Worm (Caenorhabditis elegans) whole organism, L3 larva: Measurements from ENCODE around the gene ZC317.7.

Experiments used
- ama-1 ChIP-seq: fragments of 150-350 bp; optimal IDR thresholded peaks from 2 replicates; lab custom pipeline; 2018
- ceh-82 ChIP-seq: fragments of 150-350 bp; optimal IDR thresholded peaks from 2 replicates; lab custom pipeline; 2014; ENCODE audit warnings: missing biosample characterization, missing genetic modification characterization
- nhr-12 ChIP-seq: fragments of 150-350 bp; optimal IDR thresholded peaks from 2 replicates; lab custom pipeline; 2014; ENCODE audit warnings: missing biosample characterization, missing genetic modification characterization
- pha-4 ChIP-seq: fragments of 150-350 bp; optimal IDR thresholded peaks from 2 replicates; lab custom pipeline; 2014; ENCODE audit warnings: missing biosample characterization, missing genetic modification reagents, missing genetic modification characterization
- skn-1 ChIP-seq: fragments of 150-350 bp; optimal IDR thresholded peaks from 2 replicates; lab custom pipeline; 2014; ENCODE audit warnings: missing biosample characterization, missing genetic modification characterization
- unc-39 ChIP-seq: sonication (generic microtip); optimal IDR thresholded peaks from 4 replicates; lab custom pipeline; 2017; ENCODE audit warnings: missing biosample characterization, missing genetic modification characterization

DNA sequence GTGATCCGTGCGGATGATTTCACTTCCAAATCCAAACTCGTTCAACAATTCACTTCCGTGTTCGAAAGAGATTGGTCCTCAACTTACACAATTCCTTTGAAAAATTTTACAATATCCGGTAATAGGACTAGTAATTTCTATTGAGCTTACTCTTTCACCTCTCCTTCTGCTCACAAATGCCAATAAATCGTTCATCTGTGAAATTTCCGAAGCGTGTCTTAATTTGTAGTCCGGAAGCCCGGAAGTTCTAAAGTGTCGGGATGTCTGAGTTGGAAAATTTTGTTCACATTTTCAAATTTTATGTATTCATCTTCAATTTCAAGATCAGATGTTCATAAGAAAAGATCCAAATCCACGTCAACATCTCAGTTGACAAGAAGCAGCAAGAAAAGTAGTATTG lies 22.6 kb upstream of the ZC317.7 start, which contains the start of gene T05C3.2:
- no peak for TF ChIP-seq nhr-12 (tag; lab: Kevin White, UChicago)
- TF ChIP-seq skn-1 (tag; lab: Kevin White, UChicago): no peak
- no peak for TF ChIP-seq ceh-82 (tag; lab: Kevin White, UChicago)
- no peak for TF ChIP-seq ama-1 (lab: Kevin White, UChicago)
- TF ChIP-seq pha-4 (tag; lab: Kevin White, UChicago): no peak
- no peak for TF ChIP-seq unc-39 (tag; lab: Kevin White, UChicago)
